Worm (Caenorhabditis elegans): Measurements from ENCODE around the gene pcp-1.

The pcp-1 gene

ce11 chrIII:7723412-7724068 is 35.2 kb upstream of the pcp-1 start (continued):
- TF ChIP-seq daf-16 (GFP tag; optimal IDR thresholded peaks at IDR 0.05) (peak in 1 of 2 experiments; percentile 70), daf-16 (tag; optimal IDR thresholded peaks at IDR 0.05) (no peak), Y105C5A.15 (GFP tag; IDR thresholded peaks at IDR 0.05) (no peak), php-3 (GFP tag; IDR thresholded peaks at IDR 0.05) (no peak), unc-39 (tag; optimal IDR thresholded peaks at IDR 0.05) (no peak), nhr-48 (tag; optimal IDR thresholded peaks at IDR 0.05) (peak; percentile 53), duxl-1 (tag; optimal IDR thresholded peaks at IDR 0.05; ENCODE audit: poor library complexity) (no peak), Y75B8A.6 (GFP tag; IDR thresholded peaks at IDR 0.05) (0 out of 2 replicates have a peak, but pooled peaks have one; percentile 10), fkh-10 (GFP tag; optimal IDR thresholded peaks at IDR 0.05) (peak; percentile 72), nhr-111 (GFP tag; optimal IDR thresholded peaks at IDR 0.05) (no peak), nhr-6 (tag; optimal IDR thresholded peaks at IDR 0.05) (no peak), ceh-20 (GFP tag; IDR thresholded peaks at IDR 0.05) (peak; percentile 35; the same call in 1 of the 2 replicates), nhr-25 (tag; optimal IDR thresholded peaks at IDR 0.05; ENCODE audit: borderline replicate concordance, insufficient read depth) (no peak), hlh-11 (tag; optimal IDR thresholded peaks at IDR 0.05) (peak; percentile 57), spr-3 (GFP tag; optimal IDR thresholded peaks at IDR 0.05) (no peak), dpl-1 (GFP tag; optimal IDR thresholded peaks at IDR 0.05) (peak; percentile 29), mep-1 (tag; optimal IDR thresholded peaks at IDR 0.05) (peak; percentile 65), daf-19 (GFP tag; conservative IDR thresholded peaks at IDR 0.05) (no peak), zip-2 (tag; optimal IDR thresholded peaks at IDR 0.05) (peak; percentile 44), nhr-237 (tag; optimal IDR thresholded peaks at IDR 0.05) (no peak), ctbp-1 (GFP tag; IDR thresholded peaks at IDR 0.05) (peak; percentile 51; the same call in 1 of the 2 replicates), F26F4.8 (GFP tag; conservative IDR thresholded peaks at IDR 0.05) (no peak)

ce11 chrIII:7724433-7724832 is 34.3 kb upstream of the pcp-1 start:
- TF ChIP-seq ces-1 (GFP tag; optimal IDR thresholded peaks at IDR 0.05) (no peak), ctbp-1 (GFP tag; IDR thresholded peaks at IDR 0.05) (peak; percentile 52), lsy-2 (tag; optimal IDR thresholded peaks at IDR 0.05) (peak in 1 of 2 experiments; percentile 24), dve-1 (tag; optimal IDR thresholded peaks at IDR 0.05; ENCODE audit: insufficient read depth) (no peak), aha-1 (tag) (peak; percentile 96), zfp-3 (GFP tag; conservative IDR thresholded peaks at IDR 0.05) (0 out of 2 replicates have a peak, but pooled peaks have one; percentile 30), mes-2 (tag; optimal IDR thresholded peaks at IDR 0.05; ENCODE audit: poor library complexity, severe bottlenecking) (peak; percentile 36), tag-97 (GFP tag; IDR thresholded peaks at IDR 0.05) (no peak), pqm-1 (tag; optimal IDR thresholded peaks at IDR 0.05) (no peak), ztf-11 (tag; optimal IDR thresholded peaks at IDR 0.05) (no peak), daf-19 (GFP tag; conservative IDR thresholded peaks at IDR 0.05) (no peak), zag-1 (tag; optimal IDR thresholded peaks at IDR 0.05) (no peak), nhr-77 (tag; optimal IDR thresholded peaks at IDR 0.05) (no peak), lim-7 (GFP tag; IDR thresholded peaks at IDR 0.05) (0 out of 2 replicates have a peak, but pooled peaks have one; percentile 6), ceh-62 (tag; optimal IDR thresholded peaks at IDR 0.05) (no peak), ztf-7 (tag; optimal IDR thresholded peaks at IDR 0.05) (no peak), ceh-82 (tag; optimal IDR thresholded peaks at IDR 0.05) (no peak), hlh-30 (tag; optimal IDR thresholded peaks at IDR 0.05; ENCODE audit: insufficient read depth) (peak; percentile 13), egl-27 (tag; optimal IDR thresholded peaks at IDR 0.05) (no peak), lin-1 (GFP tag; IDR thresholded peaks at IDR 0.05) (no peak), T26A8.4 (GFP tag; IDR thresholded peaks at IDR 0.05) (0 out of 2 replicates have a peak, but pooled peaks have one; percentile 8), arid-1 (GFP tag; conservative IDR thresholded peaks at IDR 0.05) (no peak), mxl-2 (GFP tag; conservative IDR thresholded peaks at IDR 0.05) (no peak), saeg-2 (GFP tag; IDR thresholded peaks at IDR 0.05) (no peak), set-16 (GFP tag; IDR thresholded peaks at IDR 0.05) (no peak), Y5F2A.4 (GFP tag; optimal IDR thresholded peaks at IDR 0.05) (no peak), jun-1 (tag; optimal IDR thresholded peaks at IDR 0.05) (no peak), lin-38 (GFP tag; IDR thresholded peaks at IDR 0.05) (no peak), R02D3.7 (tag; optimal IDR thresholded peaks at IDR 0.05) (no peak), ceh-32 (tag; optimal IDR thresholded peaks at IDR 0.05; ENCODE audit: poor library complexity) (peak; percentile 2)

Measured in whole organism, L4 larva.